Fruit fly (Drosophila melanogaster) whole organism, embryonic: ENCODE measurements around the gene CG10761.

Source experiments
- Aef1 ChIP-seq: fragments of 200-800 bp; sonication (Bioruptor generic); IDR thresholded peaks from 3 replicates; pipeline ENCODE4 v1.3.6; 2022; ENCODE audit warnings: missing biosample characterization, missing genetic modification characterization
- CG10462 ChIP-seq: fragments of 200-800 bp; sonication (Bioruptor generic); optimal IDR thresholded peaks from 2 replicates; lab custom pipeline; 2016; ENCODE audit warnings: missing biosample characterization, missing genetic modification characterization
- CG10543 ChIP-seq: fragments of 200-800 bp; sonication (Bioruptor generic); optimal IDR thresholded peaks from 3 replicates; lab custom pipeline; 2017; ENCODE audit warnings: missing biosample characterization, mild to moderate bottlenecking, missing genetic modification characterization, moderate library complexity
- CG11247 ChIP-seq: fragments of 200-800 bp; sonication (Bioruptor generic); IDR thresholded peaks from 2 replicates; pipeline ENCODE4 v1.3.6; 2022; ENCODE audit warnings: missing biosample characterization, missing genetic modification characterization
- CG12219 ChIP-seq: fragments of 200-800 bp; sonication (Bioruptor generic); optimal IDR thresholded peaks from 3 replicates; lab custom pipeline; 2018; ENCODE audit warnings: missing biosample characterization, mild to moderate bottlenecking, missing genetic modification characterization
- CG12769 ChIP-seq: fragments of 200-800 bp; sonication (Bioruptor generic); optimal IDR thresholded peaks from 2 replicates; lab custom pipeline; 2019; ENCODE audit warnings: missing biosample characterization, mild to moderate bottlenecking, missing genetic modification characterization, moderate library complexity
- CG14441 ChIP-seq: fragments of 200-800 bp; sonication (Bioruptor generic); IDR thresholded peaks from 2 replicates; pipeline ENCODE4 v1.3.6; 2022; ENCODE audit warnings: missing biosample characterization, missing genetic modification characterization
- CG15601 ChIP-seq: fragments of 200-800 bp; sonication (Bioruptor generic); optimal IDR thresholded peaks from 3 replicates; lab custom pipeline; 2019; ENCODE audit warnings: missing biosample characterization, mild to moderate bottlenecking, missing genetic modification characterization, moderate library complexity
- CG15696 ChIP-seq: fragments of 200-800 bp; sonication (Bioruptor generic); optimal IDR thresholded peaks from 2 replicates; lab custom pipeline; 2019; ENCODE audit warnings: missing biosample characterization, mild to moderate bottlenecking, missing genetic modification characterization, moderate library complexity
- CG17361 ChIP-seq: fragments of 200-800 bp; sonication (Bioruptor generic); IDR thresholded peaks from 3 replicates; pipeline ENCODE4 v1.3.6; 2022; ENCODE audit warnings: missing biosample characterization, missing genetic modification characterization
- CG17385 ChIP-seq: fragments of 200-800 bp; sonication (Bioruptor generic); optimal IDR thresholded peaks from 3 replicates; lab custom pipeline; 2018; ENCODE audit warnings: missing biosample characterization, mild to moderate bottlenecking, missing genetic modification characterization
- CG17612 ChIP-seq: fragments of 200-800 bp; sonication (Bioruptor generic); IDR thresholded peaks from 2 replicates; pipeline ENCODE4 v1.3.6; 2022; ENCODE audit warnings: missing biosample characterization, missing genetic modification characterization
- CG18619 ChIP-seq: fragments of 200-800 bp; sonication (Bioruptor generic); optimal IDR thresholded peaks from 3 replicates; lab custom pipeline; 2017; ENCODE audit warnings: missing biosample characterization, mild to moderate bottlenecking, missing genetic modification characterization
- CG18764 ChIP-seq: fragments of 200-800 bp; sonication (Bioruptor generic); optimal IDR thresholded peaks from 3 replicates; lab custom pipeline; 2016; ENCODE audit warnings: missing biosample characterization, missing genetic modification characterization
- CG2875 ChIP-seq: fragments of 200-800 bp; sonication (Bioruptor generic); optimal IDR thresholded peaks from 2 replicates; lab custom pipeline; 2017; ENCODE audit warnings: missing biosample characterization, mild to moderate bottlenecking, missing genetic modification characterization, missing genetic modification reagents
- CG30403 ChIP-seq: fragments of 200-800 bp; sonication (Bioruptor generic); optimal IDR thresholded peaks from 3 replicates; lab custom pipeline; 2016; ENCODE audit warnings: missing biosample characterization, missing genetic modification characterization
- CG31441 ChIP-seq: fragments of 200-800 bp; sonication (Bioruptor generic); IDR thresholded peaks from 2 replicates; pipeline ENCODE4 v1.3.6; 2022; ENCODE audit warnings: missing biosample characterization, missing genetic modification characterization
- CG5245 ChIP-seq: fragments of 200-800 bp; sonication (Bioruptor generic); optimal IDR thresholded peaks from 3 replicates; lab custom pipeline; 2016; ENCODE audit warnings: missing biosample characterization, missing genetic modification characterization
- CG8944 ChIP-seq: fragments of 200-800 bp; sonication (Bioruptor generic); optimal IDR thresholded peaks from 3 replicates; lab custom pipeline; 2016; ENCODE audit warnings: missing biosample characterization, missing genetic modification characterization
- D19A ChIP-seq: fragments of 200-800 bp; optimal IDR thresholded peaks from 3 replicates; lab custom pipeline; 2019; ENCODE audit warnings: missing biosample characterization, mild to moderate bottlenecking, missing genetic modification characterization, moderate library complexity
- Dfd ChIP-seq, 2 experiments: fragments of >200 bp; optimal IDR thresholded peaks; 2 replicates each; lab custom pipeline; 2017; ENCODE audit warnings: missing biosample characterization in 2 of 2, missing genetic modification characterization in 2 of 2
- Doc2 ChIP-seq: fragments of 200-800 bp; sonication (Bioruptor generic); IDR thresholded peaks from 2 replicates; pipeline ENCODE4 v1.3.6; 2022; ENCODE audit warnings: missing biosample characterization, missing genetic modification characterization
- Fer1 ChIP-seq: fragments of 200-800 bp; sonication (Bioruptor generic); optimal IDR thresholded peaks from 2 replicates; lab custom pipeline; 2017; ENCODE audit warnings: missing biosample characterization, mild to moderate bottlenecking, missing genetic modification characterization
- Hr39 ChIP-seq: fragments of >200 bp; optimal IDR thresholded peaks from 2 replicates; lab custom pipeline; 2017
- Hr78 ChIP-seq, 2 experiments: fragments of 200-800 bp in 1 of 2; fragments of >200 bp in 1 of 2; sonication (Bioruptor generic) in 1 of 2; optimal IDR thresholded peaks; 2 replicates each; lab custom pipeline; 2017 to 2019; ENCODE audit warnings: missing biosample characterization in 2 of 2, missing genetic modification characterization in 2 of 2, mild to moderate bottlenecking in 1 of 2, moderate library complexity in 1 of 2
- Jarid2 ChIP-seq: fragments of 200-800 bp; sonication (Bioruptor generic); optimal IDR thresholded peaks from 3 replicates; lab custom pipeline; 2017; ENCODE audit warnings: mild to moderate bottlenecking, missing biosample characterization, missing genetic modification reagents, missing genetic modification characterization
- Myb ChIP-seq: fragments of 200-800 bp; sonication (Bioruptor generic); optimal IDR thresholded peaks from 2 replicates; lab custom pipeline; 2016; ENCODE audit warnings: missing biosample characterization, missing genetic modification characterization
- NfI ChIP-seq: fragments of 200-800 bp; sonication (Bioruptor generic); optimal IDR thresholded peaks from 3 replicates; lab custom pipeline; 2018; ENCODE audit warnings: missing biosample characterization, mild to moderate bottlenecking, missing genetic modification characterization, moderate library complexity
- Rfx ChIP-seq: fragments of 200-800 bp; sonication (Bioruptor generic); IDR thresholded peaks from 2 replicates; pipeline ENCODE4 v1.3.6; 2022; ENCODE audit warnings: missing biosample characterization, missing genetic modification characterization
- Xrp1 ChIP-seq: fragments of 200-800 bp; sonication (Bioruptor generic); IDR thresholded peaks from 2 replicates; pipeline ENCODE4 v1.3.6; 2022; ENCODE audit warnings: missing biosample characterization, missing genetic modification characterization
- aop ChIP-seq: fragments of 200-800 bp; sonication (Bioruptor generic); IDR thresholded peaks from 2 replicates; pipeline ENCODE4 v1.3.6; 2022; ENCODE audit warnings: missing biosample characterization, missing genetic modification characterization
- bcd ChIP-seq: fragments of 200-800 bp; sonication (Bioruptor generic); optimal IDR thresholded peaks from 2 replicates; lab custom pipeline; 2017; ENCODE audit warnings: missing biosample characterization, mild to moderate bottlenecking, missing genetic modification characterization
- bigmax ChIP-seq: fragments of 200-800 bp; sonication (Bioruptor generic); optimal IDR thresholded peaks from 2 replicates; lab custom pipeline; 2018; ENCODE audit warnings: missing biosample characterization, mild to moderate bottlenecking, missing genetic modification characterization
- caup ChIP-seq: fragments of 200-800 bp; sonication (Bioruptor generic); optimal IDR thresholded peaks from 3 replicates; lab custom pipeline; 2017; ENCODE audit warnings: missing biosample characterization, mild to moderate bottlenecking, missing genetic modification characterization, moderate library complexity; ENCODE audit not compliant: severe bottlenecking
- chm ChIP-seq: fragments of 200-800 bp; sonication (Bioruptor generic); IDR thresholded peaks from 2 replicates; pipeline ENCODE4 v1.3.6; 2022; ENCODE audit warnings: missing biosample characterization, missing genetic modification characterization
- chn ChIP-seq: fragments of 200-800 bp; sonication (Bioruptor generic); optimal IDR thresholded peaks from 2 replicates; lab custom pipeline; 2016; ENCODE audit warnings: missing biosample characterization, missing genetic modification characterization
- crc ChIP-seq: fragments of 200-800 bp; sonication (Bioruptor generic); optimal IDR thresholded peaks from 2 replicates; lab custom pipeline; 2016; ENCODE audit warnings: missing biosample characterization, missing genetic modification characterization
- crol ChIP-seq: fragments of 200-800 bp; sonication (Bioruptor generic); IDR thresholded peaks from 2 replicates; pipeline ENCODE4 v1.3.6; 2022; ENCODE audit warnings: missing biosample characterization, missing genetic modification characterization
- dati ChIP-seq: fragments of 200-800 bp; sonication (Bioruptor generic); IDR thresholded peaks from 2 replicates; pipeline ENCODE4 v1.3.6; 2022; ENCODE audit warnings: missing biosample characterization, missing genetic modification characterization
- grn ChIP-seq: fragments of 200-800 bp; sonication (Bioruptor generic); optimal IDR thresholded peaks from 3 replicates; lab custom pipeline; 2017; ENCODE audit warnings: missing biosample characterization, missing genetic modification characterization
- gsb ChIP-seq: fragments of 200-800 bp; sonication (Bioruptor generic); IDR thresholded peaks from 2 replicates; pipeline ENCODE4 v1.3.6; 2022; ENCODE audit warnings: missing biosample characterization, missing genetic modification characterization
- nmo ChIP-seq: fragments of 200-800 bp; sonication (Bioruptor generic); optimal IDR thresholded peaks from 2 replicates; lab custom pipeline; 2018; ENCODE audit warnings: missing biosample characterization, mild to moderate bottlenecking, missing genetic modification characterization, moderate library complexity
- oc ChIP-seq: fragments of 200-800 bp; sonication (Bioruptor generic); optimal IDR thresholded peaks from 2 replicates; lab custom pipeline; 2018; ENCODE audit warnings: missing biosample characterization, mild to moderate bottlenecking, missing genetic modification characterization, moderate library complexity
- phol ChIP-seq: fragments of 200-800 bp; sonication (Bioruptor generic); optimal IDR thresholded peaks from 3 replicates; lab custom pipeline; 2018; ENCODE audit warnings: missing biosample characterization, mild to moderate bottlenecking, missing genetic modification characterization, moderate library complexity
- tap ChIP-seq: fragments of 200-800 bp; optimal IDR thresholded peaks from 3 replicates; lab custom pipeline; 2019; ENCODE audit warnings: missing biosample characterization, mild to moderate bottlenecking, missing genetic modification characterization, moderate library complexity
- unc-4 ChIP-seq: fragments of 200-800 bp; sonication (Bioruptor generic); IDR thresholded peaks from 2 replicates; pipeline ENCODE4 v1.3.6; 2022; ENCODE audit warnings: missing biosample characterization, missing genetic modification characterization; ENCODE audit not compliant: partially characterized antibody
- wor ChIP-seq: fragments of 200-800 bp; sonication (Bioruptor generic); IDR thresholded peaks from 2 replicates; pipeline ENCODE4 v1.3.6; 2022; ENCODE audit warnings: missing biosample characterization, missing genetic modification characterization

CG10761 gene

DNA sequence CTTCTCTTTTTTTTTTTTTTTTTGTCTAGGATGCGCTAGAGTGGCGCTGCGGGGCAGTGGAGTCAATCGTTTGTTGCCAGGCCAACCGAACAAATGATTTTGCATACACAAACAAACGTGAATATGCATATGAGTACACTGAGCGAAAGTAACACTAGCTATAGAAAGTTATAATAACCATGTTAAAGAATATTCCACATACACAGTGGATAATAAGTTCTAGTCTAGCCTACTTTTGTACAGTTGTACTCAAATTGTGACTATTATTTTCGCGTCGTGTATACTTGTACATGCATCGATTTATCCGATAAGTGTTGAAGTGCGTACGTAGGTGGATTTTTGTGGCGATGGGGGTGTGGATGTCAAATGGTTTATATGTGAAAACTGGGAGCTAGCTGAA lies 44.5 kb upstream of the CG10761 start (continued):
- TF ChIP-seq CG17612: peak; percentile 56; the same call in 1 of the 2 replicates
- TF ChIP-seq gsb (GFP tag; lab: Robert Waterston, UW): no peak
- TF ChIP-seq CG15601 (tag; lab: Kevin White, UChicago): no peak

- TF ChIP-seq Hr39 (lab: Kevin White, UChicago) (peak; percentile 65), D19A (no peak), crol (0 out of 2 replicates have a peak, but pooled peaks have one; percentile 16), unc-4 (GFP tag; lab: Robert Waterston, UW) (no peak), caup (no peak), CG17385 (GFP tag; lab: Kevin White, UChicago) (no peak), CG15696 (tag; lab: Kevin White, UChicago) (no peak), aop (no peak), chn (GFP tag; lab: Kevin White, UChicago) (no peak), grn (GFP tag; lab: Kevin White, UChicago) (no peak), CG8944 (GFP tag; lab: Kevin White, UChicago) (no peak)
Observed at dm6 chrX:8206561-8206960, 44.0 kb upstream of the CG10761 start.

dm6 chrX:8205625-8206252 lies 43.1 kb upstream of the CG10761 start:
- TF ChIP-seq Fer1 (peak; percentile 5), Hr78 (GFP tag; optimal IDR thresholded peaks at IDR 0.05; lab: Kevin White, UChicago) (peak in 1 of 2 experiments; percentile 23), CG18619 (GFP tag; lab: Kevin White, UChicago) (no peak), Aef1 (0 out of 3 replicates have a peak, but pooled peaks have one; percentile 16), NfI (GFP tag; lab: Kevin White, UChicago) (no peak), CG11247 (no peak), CG17385 (GFP tag; lab: Kevin White, UChicago) (peak; percentile 23), phol (tag; lab: Kevin White, UChicago) (peak; percentile 58), CG14441 (peak; percentile 63), CG30403 (GFP tag; lab: Kevin White, UChicago) (peak; percentile 25), oc (peak; percentile 39), CG5245 (GFP tag; lab: Kevin White, UChicago) (no peak), nmo (GFP tag; lab: Kevin White, UChicago) (peak; percentile 43), bigmax (GFP tag; lab: Kevin White, UChicago) (no peak), CG31441 (GFP tag; lab: Robert Waterston, UW) (peak; percentile 66), Dfd (GFP tag; optimal IDR thresholded peaks at IDR 0.05; lab: Kevin White, UChicago) (no peak), unc-4 (GFP tag; lab: Robert Waterston, UW) (no peak), chm (GFP tag; lab: Robert Waterston, UW) (no peak), CG12219 (GFP tag; lab: Kevin White, UChicago) (no peak), dati (GFP tag; lab: Robert Waterston, UW) (no peak), CG18764 (GFP tag; lab: Kevin White, UChicago) (no peak), crc (GFP tag; lab: Kevin White, UChicago) (no peak), Jarid2 (no peak), CG12769 (peak; percentile 6), Rfx (GFP tag; lab: Robert Waterston, UW) (peak; percentile 44; the same call in 1 of the 2 replicates), Doc2 (GFP tag; lab: Robert Waterston, UW) (no peak), Myb (no peak), wor (GFP tag; lab: Robert Waterston, UW) (peak; percentile 40; the same call in 1 of the 2 replicates), bcd (peak; percentile 32), CG10462 (peak; percentile 6), CG17361 (GFP tag; lab: Robert Waterston, UW) (peak; percentile 59; the same call in 2 of the 3 replicates), gsb (GFP tag; lab: Robert Waterston, UW) (no peak), Xrp1 (GFP tag; lab: Robert Waterston, UW) (peak; percentile 52; the same call in 1 of the 2 replicates), tap (tag; lab: Kevin White, UChicago) (peak; percentile 30), CG2875 (no peak), CG10543 (GFP tag; lab: Kevin White, UChicago) (no peak)
